Worm (Caenorhabditis elegans) whole organism, L2 larva: ENCODE data around the gene clec-42.
A peak's percentile ranks its signal among the peaks of the same experiment; 100 is the strongest.

Experiments used
- F13H6.1 ChIP-seq: sonication (generic microtip); optimal IDR thresholded peaks from 2 replicates; lab custom pipeline; 2016; ENCODE audit warnings: missing genetic modification characterization, missing compliant biosample characterization
- ZK546.5 ChIP-seq: sonication (generic microtip); optimal IDR thresholded peaks from 2 replicates; lab custom pipeline; 2017; ENCODE audit warnings: missing biosample characterization, missing genetic modification characterization
- alr-1 ChIP-seq: fragments of 150-350 bp; optimal IDR thresholded peaks from 2 replicates; lab custom pipeline; 2014; ENCODE audit warnings: missing biosample characterization, missing genetic modification characterization
- aly-2 ChIP-seq: fragments of 150-350 bp; optimal IDR thresholded peaks from 2 replicates; lab custom pipeline; 2014; ENCODE audit warnings: missing biosample characterization, missing genetic modification characterization
- ama-1 ChIP-seq: fragments of 150-350 bp; optimal IDR thresholded peaks from 2 replicates; lab custom pipeline; 2018; ENCODE audit warnings: inconsistent platforms
- blmp-1 ChIP-seq: sonication (generic microtip); optimal IDR thresholded peaks from 2 replicates; lab custom pipeline; 2017; ENCODE audit warnings: missing genetic modification characterization, mild to moderate bottlenecking, missing compliant biosample characterization, antibody characterized with exemption, moderate library complexity; ENCODE audit not compliant: insufficient read depth
- ceh-16 ChIP-seq: fragments of 150-350 bp; optimal IDR thresholded peaks from 2 replicates; lab custom pipeline; 2014; ENCODE audit warnings: missing biosample characterization, missing genetic modification characterization
- crh-2 ChIP-seq: sonication (generic microtip); optimal IDR thresholded peaks from 2 replicates; lab custom pipeline; 2017; ENCODE audit warnings: missing biosample characterization, missing genetic modification characterization
- dmd-4 ChIP-seq: sonication (generic microtip); optimal IDR thresholded peaks from 2 replicates; lab custom pipeline; 2017; ENCODE audit warnings: missing biosample characterization, missing genetic modification characterization
- egl-27 ChIP-seq: sonication (generic microtip); optimal IDR thresholded peaks from 3 replicates; lab custom pipeline; 2017; ENCODE audit warnings: missing biosample characterization, missing genetic modification reagents, missing genetic modification characterization
- elt-1 ChIP-seq: fragments of 150-350 bp; optimal IDR thresholded peaks from 2 replicates; lab custom pipeline; 2014; ENCODE audit warnings: missing biosample characterization, missing genetic modification characterization
- fos-1 ChIP-seq: fragments of 150-350 bp; optimal IDR thresholded peaks from 2 replicates; lab custom pipeline; 2014; ENCODE audit warnings: missing biosample characterization, missing genetic modification characterization
- gmeb-1 ChIP-seq: fragments of 150-350 bp; optimal IDR thresholded peaks from 2 replicates; lab custom pipeline; 2014; ENCODE audit warnings: missing biosample characterization, missing genetic modification characterization
- lin-11 ChIP-seq: fragments of 150-350 bp; sonication (generic microtip); optimal IDR thresholded peaks from 2 replicates; lab custom pipeline; 2014; ENCODE audit warnings: missing biosample characterization, missing genetic modification characterization, inconsistent platforms, mixed read lengths
- lsy-2 ChIP-seq, 2 experiments: fragments of 150-350 bp in 1 of 2; sonication (generic microtip) in 1 of 2; optimal IDR thresholded peaks; 2 replicates each; lab custom pipeline; 2014 to 2017; ENCODE audit warnings: missing biosample characterization in 2 of 2, missing genetic modification characterization in 2 of 2
- mab-5 ChIP-seq: fragments of 150-350 bp; optimal IDR thresholded peaks from 2 replicates; lab custom pipeline; 2014; ENCODE audit warnings: missing biosample characterization, missing genetic modification characterization
- mbf-1 ChIP-seq: sonication (generic microtip); optimal IDR thresholded peaks from 2 replicates; lab custom pipeline; 2017; ENCODE audit warnings: missing biosample characterization, missing genetic modification characterization
- mdl-1 ChIP-seq, 2 experiments: fragments of 150-350 bp in 1 of 2; sonication (generic microtip) in 1 of 2; optimal IDR thresholded peaks; 2 replicates each; lab custom pipeline; 2017; ENCODE audit warnings: missing biosample characterization in 2 of 2, missing genetic modification characterization in 2 of 2
- nhr-10 ChIP-seq: sonication (generic microtip); optimal IDR thresholded peaks from 2 replicates; lab custom pipeline; 2017; ENCODE audit warnings: missing biosample characterization, missing genetic modification characterization
- nhr-11 ChIP-seq: fragments of 150-350 bp; optimal IDR thresholded peaks from 2 replicates; lab custom pipeline; 2014; ENCODE audit warnings: missing biosample characterization, missing genetic modification characterization
- nhr-12 ChIP-seq: fragments of 150-350 bp; optimal IDR thresholded peaks from 2 replicates; lab custom pipeline; 2014; ENCODE audit warnings: missing biosample characterization, missing genetic modification characterization
- nhr-129 ChIP-seq: fragments of 150-350 bp; optimal IDR thresholded peaks from 2 replicates; lab custom pipeline; 2014; ENCODE audit warnings: missing biosample characterization, missing genetic modification characterization
- nhr-237 ChIP-seq: fragments of 150-350 bp; optimal IDR thresholded peaks from 2 replicates; lab custom pipeline; 2014; ENCODE audit warnings: missing biosample characterization, missing genetic modification characterization
- nhr-25 ChIP-seq: fragments of 150-350 bp; sonication (generic microtip); optimal IDR thresholded peaks from 3 replicates; lab custom pipeline; 2014; ENCODE audit warnings: missing biosample characterization, missing genetic modification characterization
- nhr-6 ChIP-seq: fragments of 150-350 bp; optimal IDR thresholded peaks from 2 replicates; lab custom pipeline; 2014; ENCODE audit warnings: missing biosample characterization, missing genetic modification characterization
- nhr-77 ChIP-seq: fragments of 150-350 bp; optimal IDR thresholded peaks from 2 replicates; lab custom pipeline; 2014; ENCODE audit warnings: missing biosample characterization, missing genetic modification characterization
- peb-1 ChIP-seq: fragments of 150-350 bp; optimal IDR thresholded peaks from 2 replicates; lab custom pipeline; 2014; ENCODE audit warnings: missing biosample characterization, missing genetic modification characterization
- skn-1 ChIP-seq: sonication (generic microtip); optimal IDR thresholded peaks from 2 replicates; lab custom pipeline; 2017; ENCODE audit warnings: missing biosample characterization, missing genetic modification characterization
- sma-9 ChIP-seq, 2 experiments: fragments of 150-350 bp in 1 of 2; sonication (generic microtip) in 1 of 2; optimal IDR thresholded peaks; 2 replicates each; lab custom pipeline; 2014 to 2016; ENCODE audit warnings: missing genetic modification characterization in 2 of 2, mild to moderate bottlenecking in 1 of 2, missing biosample characterization in 1 of 2, missing compliant biosample characterization in 1 of 2, missing genetic modification reagents in 1 of 2, moderate library complexity in 1 of 2
- snpc-4 ChIP-seq: fragments of 150-350 bp; optimal IDR thresholded peaks from 2 replicates; lab custom pipeline; 2014; ENCODE audit warnings: missing biosample characterization, missing genetic modification characterization
- unc-39 ChIP-seq: fragments of 150-350 bp; optimal IDR thresholded peaks from 2 replicates; lab custom pipeline; 2014; ENCODE audit warnings: missing biosample characterization, missing genetic modification characterization
- unc-62 ChIP-seq: fragments of 150-350 bp; optimal IDR thresholded peaks from 2 replicates; lab custom pipeline; 2014; ENCODE audit warnings: missing biosample characterization, missing genetic modification reagents, missing genetic modification characterization
- zag-1 ChIP-seq: fragments of 150-350 bp; optimal IDR thresholded peaks from 2 replicates; lab custom pipeline; 2014; ENCODE audit warnings: missing biosample characterization, missing genetic modification characterization
- ztf-1 ChIP-seq: fragments of 200-800 bp; sonication (Bioruptor generic); conservative IDR thresholded peaks from 2 replicates; pipeline ENCODE4 v1.3.6; 2022; ENCODE audit warnings: missing genetic modification characterization, missing compliant biosample characterization
- ztf-11 ChIP-seq: sonication (generic microtip); optimal IDR thresholded peaks from 2 replicates; lab custom pipeline; 2017; ENCODE audit warnings: missing biosample characterization, missing genetic modification characterization

clec-42 gene

DNA sequence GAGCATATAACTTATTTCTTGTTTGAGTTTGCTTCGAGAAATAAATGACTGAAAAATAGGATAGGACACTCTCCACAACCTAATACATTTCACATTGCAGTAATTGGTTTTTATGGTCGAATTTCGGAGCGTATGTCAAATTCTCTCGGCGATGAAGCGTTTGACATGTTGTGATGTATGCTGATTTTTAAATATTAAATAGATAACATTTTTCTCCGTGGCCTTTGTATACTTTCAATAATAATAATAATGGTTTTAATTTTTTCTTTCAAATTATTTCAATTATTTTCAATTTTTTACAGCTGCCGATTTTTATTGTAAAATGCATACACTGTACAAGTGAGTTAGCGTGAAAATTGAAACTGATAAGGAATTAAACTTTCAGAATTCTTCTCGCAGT, 45.1 kb upstream of the clec-42 start, which contains the start of gene C14A6.3:
C14A6.3 (plus strand) TSS at position 301 of the 400 bp plus-strand sequence.
- TF ChIP-seq ceh-16 (tag; lab: Kevin White, UChicago) (no peak), gmeb-1 (tag; lab: Kevin White, UChicago) (no peak), fos-1 (tag; lab: Kevin White, UChicago) (peak; percentile 4), nhr-10 (no peak), mbf-1 (no peak)
- TF ChIP-seq, all 48 proteins: peak for 1

- peak; percentile 13 for TF ChIP-seq sma-9 (GFP tag; optimal IDR thresholded peaks at IDR 0.05; lab: Kevin White, UChicago)
- TF ChIP-seq sma-9 (tag; optimal IDR thresholded peaks at IDR 0.05; lab: Kevin White, UChicago), result no peak
- TF ChIP-seq ztf-11 (tag; lab: Kevin White, UChicago), result no peak
- no peak for TF ChIP-seq blmp-1 (tag; lab: Kevin White, UChicago)
These were observed 33.5 kb upstream of the clec-42 start, which contains the start of gene clec-48 for ce11 chrV:18157707-18158106. clec-48 (plus strand) TSS chrV:18158026.

DNA sequence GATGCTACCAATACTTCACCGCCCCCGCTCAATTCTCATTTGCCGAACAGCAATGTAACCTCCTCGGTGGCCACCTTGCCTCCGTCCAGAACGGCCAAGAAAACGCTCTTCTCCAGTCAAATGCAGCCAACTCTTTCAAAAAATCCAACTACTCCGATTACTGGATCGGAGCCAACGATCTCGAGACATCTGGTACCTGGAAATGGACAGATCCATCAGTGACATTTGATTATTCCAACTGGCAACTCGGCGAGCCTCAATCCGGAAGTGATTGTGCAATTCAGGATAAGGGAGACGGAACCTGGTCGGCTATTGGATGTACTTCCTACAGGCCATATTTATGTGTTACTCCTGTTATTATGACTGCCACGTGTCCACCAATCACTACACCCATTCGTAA, 33.0 kb upstream of the clec-42 start:
- TF ChIP-seq nhr-77 (no peak), nhr-6 (no peak), nhr-237 (tag; lab: Kevin White, UChicago) (no peak), mdl-1 (tag; optimal IDR thresholded peaks at IDR 0.05; lab: Kevin White, UChicago) (no peak), fos-1 (tag; lab: Kevin White, UChicago) (no peak), alr-1 (tag; lab: Kevin White, UChicago) (no peak), ztf-11 (tag; lab: Kevin White, UChicago) (no peak), ztf-1 (GFP tag; lab: Robert Waterston, UW) (no peak), ZK546.5 (tag; lab: Kevin White, UChicago) (no peak), nhr-12 (tag; lab: Kevin White, UChicago) (no peak)

DNA sequence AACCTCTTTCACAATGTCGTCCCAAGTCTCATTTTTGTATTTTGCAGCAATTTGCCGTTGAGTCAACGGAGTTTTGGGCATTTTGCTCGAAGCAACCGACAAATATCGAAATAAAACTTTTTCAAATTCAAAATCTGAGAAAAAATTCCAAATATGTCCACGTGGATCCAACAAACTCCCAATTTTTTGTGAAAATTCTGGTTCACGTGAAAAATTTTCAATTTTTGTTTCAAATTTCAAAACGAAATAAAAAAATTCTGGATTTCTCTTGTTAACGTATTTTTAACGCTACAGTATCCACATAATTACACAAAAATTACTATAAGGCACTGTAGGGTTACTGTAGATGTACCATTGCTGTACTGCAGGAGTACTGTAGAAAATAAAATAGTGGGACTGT, 30.0 kb upstream of the clec-42 start, which contains the start of gene C14A6.13:
C14A6.13 (minus strand) TSS at position 101 of the 400 bp plus-strand sequence.
- TF ChIP-seq lsy-2 (tag; optimal IDR thresholded peaks at IDR 0.05; lab: Kevin White, UChicago) (no peak), elt-1 (no peak), F13H6.1 (tag; lab: Kevin White, UChicago) (no peak), snpc-4 (tag; lab: Kevin White, UChicago) (no peak)
- TF ChIP-seq, all 48 proteins: peak for 0

- TF ChIP-seq lin-11 (tag; lab: Kevin White, UChicago) (no peak), ceh-16 (tag; lab: Kevin White, UChicago) (no peak), nhr-11 (no peak), nhr-25 (tag; lab: Kevin White, UChicago) (no peak), ztf-1 (GFP tag; lab: Robert Waterston, UW) (no peak), nhr-237 (tag; lab: Kevin White, UChicago) (no peak), sma-9 (GFP tag; optimal IDR thresholded peaks at IDR 0.05; lab: Kevin White, UChicago) (no peak), sma-9 (tag; optimal IDR thresholded peaks at IDR 0.05; lab: Kevin White, UChicago) (no peak), nhr-129 (tag; lab: Kevin White, UChicago) (no peak), peb-1 (tag; lab: Kevin White, UChicago) (no peak), dmd-4 (tag; lab: Kevin White, UChicago) (no peak), blmp-1 (tag; lab: Kevin White, UChicago) (no peak), unc-62 (no peak), nhr-6 (no peak)
These were observed 28.6 kb upstream of the clec-42 start, which contains the start of gene C14A6.12 for ce11 chrV:18162568-18162967. C14A6.12 (minus strand) TSS chrV:18162668.

DNA sequence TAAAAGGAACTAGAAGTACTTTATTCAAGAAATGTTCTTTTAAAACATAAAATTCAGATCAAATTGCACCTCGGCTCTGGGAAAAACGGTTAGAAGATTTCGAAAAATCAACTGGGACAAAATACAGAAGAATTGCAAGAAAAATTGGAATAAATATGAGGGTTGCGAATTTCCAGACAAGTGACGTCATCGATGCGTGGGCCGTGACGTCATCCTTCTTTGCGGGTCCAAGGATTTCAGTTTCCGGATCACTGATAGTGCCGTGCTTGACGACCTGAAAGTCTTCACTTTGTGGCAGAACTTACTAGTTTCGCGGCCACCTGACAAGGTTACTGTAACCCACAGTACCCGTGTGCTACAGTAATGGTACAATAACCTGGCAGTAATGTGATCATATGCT, 27.8 kb upstream of the clec-42 start:
- no peak for TF ChIP-seq mbf-1
- TF ChIP-seq nhr-129 (tag; lab: Kevin White, UChicago), result no peak
- no peak for TF ChIP-seq unc-39
- no peak for TF ChIP-seq aly-2 (tag; lab: Kevin White, UChicago)
- TF ChIP-seq egl-27 (tag; lab: Kevin White, UChicago), result no peak
- TF ChIP-seq ama-1 (lab: Kevin White, UChicago), result no peak
- TF ChIP-seq dmd-4 (tag; lab: Kevin White, UChicago), result no peak
- no peak for TF ChIP-seq skn-1 (tag; lab: Kevin White, UChicago)
- no peak for TF ChIP-seq peb-1 (tag; lab: Kevin White, UChicago)
- no peak for TF ChIP-seq lin-11 (tag; lab: Kevin White, UChicago)
- no peak for TF ChIP-seq nhr-6
- TF ChIP-seq crh-2 (tag; lab: Kevin White, UChicago), result no peak
- TF ChIP-seq F13H6.1 (tag; lab: Kevin White, UChicago), result no peak
- TF ChIP-seq zag-1 (tag; lab: Kevin White, UChicago), result no peak
- TF ChIP-seq mab-5 (tag; lab: Kevin White, UChicago), result no peak
